Worm (Caenorhabditis elegans) whole organism, L4/young adult: ENCODE results near the gene nonu-1.

ENCODE experiments used
- W03F9.2 ChIP-seq: fragments of 150-350 bp; optimal IDR thresholded peaks from 2 replicates; lab custom pipeline; 2014; ENCODE audit warnings: missing biosample characterization, missing genetic modification characterization
- dao-5 ChIP-seq: sonication (generic microtip); optimal IDR thresholded peaks from 2 replicates; lab custom pipeline; 2016; ENCODE audit warnings: missing genotype, missing genetic modification characterization, moderate library complexity, missing compliant biosample characterization
- him-1 ChIP-seq: sonication (generic microtip); optimal IDR thresholded peaks from 2 replicates; lab custom pipeline; 2016; ENCODE audit warnings: missing genotype, missing genetic modification reagents, missing genetic modification characterization, missing compliant biosample characterization

Gene nonu-1

ce11 chrIII:4868643-4869042 is 18.9 kb upstream of the nonu-1 start, which contains the start of the genes msd-4 and C35D10.3:
TSS of gene msd-4 (minus strand) at chrIII:4868743.
TSS of gene C35D10.3 (plus strand) at chrIII:4868921.
- TF ChIP-seq dao-5 (tag; lab: Kevin White, UChicago) (no peak), W03F9.2 (tag; lab: Kevin White, UChicago) (no peak), him-1 (no peak)

- TF ChIP-seq dao-5 (tag; lab: Kevin White, UChicago), result no peak
- no peak for TF ChIP-seq him-1
- TF ChIP-seq W03F9.2 (tag; lab: Kevin White, UChicago), result no peak
These were observed 17.1 kb upstream of the nonu-1 start, which contains the start of gene C35D10.17 for ce11 chrIII:4866762-4867161. TSS of gene C35D10.17 (plus strand) at chrIII:4867062.

ce11 chrIII:4863127-4863526 is 13.4 kb upstream of the nonu-1 start, which contains the start of gene coq-8:
TSS of gene coq-8 (plus strand) at chrIII:4863427.
- TF ChIP-seq dao-5 (tag; lab: Kevin White, UChicago) (no peak), W03F9.2 (tag; lab: Kevin White, UChicago) (no peak), him-1 (no peak)

- TF ChIP-seq W03F9.2 (tag; lab: Kevin White, UChicago) (no peak), dao-5 (tag; lab: Kevin White, UChicago) (no peak), him-1 (no peak)
These were observed 12.2 kb upstream of the nonu-1 start, which contains the start of the genes C35D10.10 and C35D10.5 for ce11 chrIII:4861744-4862401. TSS of gene C35D10.10 (minus strand) at chrIII:4861794. TSS of gene C35D10.5 (plus strand) at chrIII:4862351.

DNA sequence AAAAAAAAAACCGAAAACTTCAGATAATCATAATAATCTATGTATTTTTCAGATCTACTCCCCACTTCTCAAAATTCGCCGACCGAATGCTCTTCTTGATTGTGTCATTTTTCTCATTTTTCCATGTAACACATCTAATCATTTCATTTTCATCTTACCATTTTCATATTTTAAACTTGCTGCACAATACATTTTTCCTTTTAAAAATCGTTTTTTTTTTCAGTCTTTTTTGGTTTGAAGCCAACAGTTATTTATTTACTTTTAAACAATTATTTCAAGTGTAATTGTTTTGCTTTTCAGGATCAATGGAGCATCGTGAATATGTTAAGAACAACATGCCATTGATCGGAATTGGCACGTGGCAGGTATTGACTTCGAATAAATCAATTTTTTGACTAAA is 9.3 kb upstream of the nonu-1 start, which contains the start of gene C35D10.6:
Gene C35D10.6 (plus strand): TSS at position 301 of the 400 bp plus-strand sequence.
- no peak for TF ChIP-seq W03F9.2 (tag; lab: Kevin White, UChicago)
- no peak for TF ChIP-seq dao-5 (tag; lab: Kevin White, UChicago)
- TF ChIP-seq him-1, result no peak

DNA sequence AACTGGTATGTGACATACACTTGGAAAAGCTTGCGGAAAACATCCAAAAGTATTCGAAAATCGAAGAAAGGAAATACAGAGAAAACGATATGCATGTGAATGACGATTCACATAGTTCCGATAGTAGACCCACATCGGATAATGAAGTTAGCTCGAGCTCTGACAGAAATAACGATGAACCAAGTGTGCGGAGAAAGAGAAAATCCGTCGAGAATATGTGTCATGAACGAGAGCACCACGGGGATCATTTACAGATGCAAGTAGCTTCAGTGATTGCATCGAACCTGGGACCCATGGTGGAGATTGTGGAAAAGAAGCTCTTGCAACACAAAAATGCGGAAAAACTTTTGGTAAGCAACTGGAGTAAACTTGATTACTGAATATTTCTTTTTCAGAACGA is 7.3 kb upstream of the nonu-1 start:
- TF ChIP-seq him-1 (no peak), dao-5 (tag; lab: Kevin White, UChicago) (no peak), W03F9.2 (tag; lab: Kevin White, UChicago) (no peak)

DNA sequence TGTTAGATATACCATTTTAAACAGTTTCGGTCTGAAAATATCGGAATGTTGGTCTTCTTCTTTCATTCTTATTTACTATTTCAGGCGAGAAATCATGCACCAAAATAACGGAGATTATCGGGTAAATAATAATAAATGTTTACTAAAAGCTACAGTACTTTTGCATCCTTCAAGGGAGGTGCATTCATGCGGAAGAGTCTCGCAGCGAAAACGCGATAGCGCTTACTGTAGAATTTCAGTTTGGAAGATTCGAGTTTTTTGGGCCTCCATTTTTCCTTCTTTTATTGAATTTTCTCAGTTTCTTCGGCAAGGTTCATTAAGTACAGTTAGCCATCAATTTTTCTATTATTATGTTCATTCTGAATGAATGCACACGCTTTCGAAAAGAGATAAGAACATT is 6.4 kb upstream of the nonu-1 start, which contains the start of gene C35D10.7:
Gene C35D10.7 (plus strand): TSS at position 85 of the 400 bp plus-strand sequence.
- no peak for TF ChIP-seq W03F9.2 (tag; lab: Kevin White, UChicago)
- no peak for TF ChIP-seq dao-5 (tag; lab: Kevin White, UChicago)
- no peak for TF ChIP-seq him-1

DNA sequence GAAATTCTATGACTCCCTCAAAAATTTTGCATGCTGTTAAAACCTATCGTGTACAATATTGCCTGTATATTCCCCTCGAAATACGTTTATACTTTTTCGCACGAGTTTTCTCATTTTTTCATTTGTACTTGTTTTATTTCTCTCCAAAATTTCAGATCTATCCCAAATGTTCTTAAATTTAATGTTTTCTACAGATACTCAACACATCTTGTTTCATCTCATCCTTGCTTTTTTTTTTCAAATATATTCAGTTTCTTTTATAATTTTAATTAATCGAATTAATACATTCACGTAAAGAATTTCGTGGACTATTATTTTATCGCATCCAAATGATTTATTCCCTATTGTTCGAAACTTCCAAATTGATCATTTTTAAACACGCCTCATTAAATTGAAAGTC is 5.2 kb upstream of the nonu-1 start, which contains the start of gene C35D10.8:
Gene C35D10.8 (plus strand): TSS at position 301 of the 400 bp plus-strand sequence.
- TF ChIP-seq him-1 (no peak), dao-5 (tag; lab: Kevin White, UChicago) (no peak), W03F9.2 (tag; lab: Kevin White, UChicago) (no peak)

DNA sequence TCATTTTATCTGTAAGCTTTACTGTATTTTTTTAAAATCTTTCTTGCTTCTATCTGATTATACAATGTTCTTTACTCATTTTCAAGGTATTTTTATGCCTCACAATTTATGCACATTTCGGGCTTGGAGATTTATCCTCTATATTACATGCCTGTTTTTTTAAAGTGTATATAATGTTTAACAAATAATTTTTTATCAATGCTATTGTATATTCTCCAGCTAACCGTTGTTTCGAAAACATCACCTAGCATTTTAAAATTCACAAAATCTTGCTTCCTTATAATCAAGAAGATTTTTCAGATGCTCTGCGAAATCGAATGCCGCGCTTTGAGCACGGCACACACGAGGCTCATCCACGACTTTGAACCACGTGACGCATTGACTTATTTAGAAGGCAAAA is 2.3 kb upstream of the nonu-1 start, which contains the start of gene ced-4:
Gene ced-4 (plus strand): TSS at position 301 of the 400 bp plus-strand sequence.
- TF ChIP-seq dao-5 (tag; lab: Kevin White, UChicago) (no peak), W03F9.2 (tag; lab: Kevin White, UChicago) (no peak), him-1 (no peak)

- TF ChIP-seq W03F9.2 (tag; lab: Kevin White, UChicago) (peak; percentile 73), dao-5 (tag; lab: Kevin White, UChicago) (no peak)
These were observed 432 bp upstream of the nonu-1 start, which contains the start of gene F26A1.1 for ce11 chrIII:4850139-4850538. TSS of gene F26A1.1 (plus strand) at chrIII:4850507.

ce11 chrIII:4844327-4844726 is 5.4 kb downstream of the nonu-1 start, which contains the start of the genes clec-157 and fkh-5:
TSS of gene clec-157 (minus strand) at chrIII:4844427.
TSS of gene fkh-5 (plus strand) at chrIII:4844662.
- TF ChIP-seq dao-5 (tag; lab: Kevin White, UChicago) (no peak), W03F9.2 (tag; lab: Kevin White, UChicago) (no peak), him-1 (no peak)

- TF ChIP-seq W03F9.2 (tag; lab: Kevin White, UChicago) (no peak), him-1 (no peak), dao-5 (tag; lab: Kevin White, UChicago) (no peak)
These were observed 7.5 kb downstream of the nonu-1 start, which contains the start of gene clec-156 for ce11 chrIII:4842173-4842572. TSS of gene clec-156 (minus strand) at chrIII:4842273.

DNA sequence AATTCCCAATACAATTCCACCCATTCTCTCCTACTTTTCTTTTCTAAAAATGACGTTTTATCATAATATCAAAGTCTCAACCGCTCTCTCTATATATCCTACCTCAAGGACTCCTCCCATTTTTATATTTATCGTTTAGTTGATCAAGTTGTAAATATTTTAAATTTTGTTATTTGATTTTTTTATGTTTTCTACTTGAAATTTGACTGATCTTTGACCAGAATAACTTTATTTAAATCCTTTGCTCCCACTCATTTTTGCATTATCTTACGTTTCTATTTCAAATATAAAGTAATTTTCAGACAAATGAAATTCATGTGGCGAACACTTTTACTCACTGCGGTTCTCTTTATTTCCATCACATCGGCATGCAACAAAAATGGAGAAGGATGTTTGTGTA is 12.3 kb downstream of the nonu-1 start, which contains the start of the genes acbp-7 and F26A1.19:
Gene acbp-7 (plus strand): TSS at position 301 of the 400 bp plus-strand sequence.
Gene F26A1.19 (plus strand): TSS at position 303 of the 400 bp plus-strand sequence.
- no peak for TF ChIP-seq W03F9.2 (tag; lab: Kevin White, UChicago)
- no peak for TF ChIP-seq dao-5 (tag; lab: Kevin White, UChicago)
- TF ChIP-seq him-1, result no peak

DNA sequence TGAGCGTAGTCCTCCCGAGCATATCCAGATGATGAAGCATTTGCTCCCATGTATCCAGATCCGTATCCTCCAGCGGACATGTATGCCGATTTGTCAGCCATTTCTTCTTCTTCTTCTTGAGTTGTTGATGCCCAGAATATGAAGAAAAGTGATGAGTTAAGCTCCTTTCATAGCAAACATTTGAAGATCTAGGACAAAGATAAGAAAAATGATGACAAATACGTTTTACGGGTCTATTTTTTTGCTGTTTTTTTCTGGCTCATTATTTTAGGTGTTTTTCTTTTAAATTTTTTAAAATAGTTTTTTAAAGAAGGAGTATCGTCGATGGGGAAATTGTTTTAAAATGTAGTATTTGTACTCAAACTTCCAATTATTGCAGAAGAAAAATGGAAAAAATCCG is 19.5 kb downstream of the nonu-1 start, which contains the start of gene nspd-9:
Gene nspd-9 (minus strand): TSS at position 101 of the 400 bp plus-strand sequence.
- no peak for TF ChIP-seq dao-5 (tag; lab: Kevin White, UChicago)
- no peak for TF ChIP-seq him-1
- TF ChIP-seq W03F9.2 (tag; lab: Kevin White, UChicago), result no peak
